Worm (Caenorhabditis elegans): Measurements from ENCODE around the gene K10B2.4.

Gene K10B2.4

ce11 chrII:6331222-6331830, 29.4 kb downstream of the K10B2.4 start, which contains the start of gene set-4 (continued):
- TF ChIP-seq F23B12.7 (tag; optimal IDR thresholded peaks at IDR 0.05; ENCODE audit: insufficient read depth): peak; percentile 85
- TF ChIP-seq madf-6 (GFP tag; IDR thresholded peaks at IDR 0.05): peak; percentile 79
- 0 out of 2 replicates have a peak, but pooled peaks have one; percentile 58 for TF ChIP-seq madf-3 (GFP tag; IDR thresholded peaks at IDR 0.05)
- no peak for TF ChIP-seq Y95B8A.8 (GFP tag; IDR thresholded peaks at IDR 0.05)
- no peak for TF ChIP-seq Y53F4B.3 (GFP tag; IDR thresholded peaks at IDR 0.05)
- TF ChIP-seq F57C9.4 (tag; optimal IDR thresholded peaks at IDR 0.05): no peak
- TF ChIP-seq ztf-26 (tag; optimal IDR thresholded peaks at IDR 0.05): peak; percentile 85
- TF ChIP-seq bed-1 (GFP tag; IDR thresholded peaks at IDR 0.05): no peak
- no peak for TF ChIP-seq T07F8.4 (tag; optimal IDR thresholded peaks at IDR 0.05)
- peak; percentile 87 for TF ChIP-seq K12H6.12 (tag; optimal IDR thresholded peaks at IDR 0.05)
- peak; percentile 42; the same call in 1 of the 2 replicates for TF ChIP-seq C17E4.6 (GFP tag; IDR thresholded peaks at IDR 0.05)
- no peak for TF ChIP-seq ccch-3 (GFP tag; optimal IDR thresholded peaks at IDR 0.05)
- peak; percentile 38 for TF ChIP-seq athp-1 (tag; optimal IDR thresholded peaks at IDR 0.05)
- TF ChIP-seq unc-62 (GFP tag; optimal IDR thresholded peaks at IDR 0.05): no peak
- no peak for TF ChIP-seq F10E7.11 (tag; optimal IDR thresholded peaks at IDR 0.05)
- TF ChIP-seq zfh-2 (GFP tag; conservative IDR thresholded peaks at IDR 0.05): peak; percentile 96
- no peak for TF ChIP-seq snpc-1.1 (tag; optimal IDR thresholded peaks at IDR 0.05; ENCODE audit: insufficient read depth)
- TF ChIP-seq hsf-1 (GFP tag; IDR thresholded peaks at IDR 0.05): no peak
- TF ChIP-seq F33H1.4 (GFP tag; IDR thresholded peaks at IDR 0.05): peak; percentile 78
- no peak for TF ChIP-seq sea-2 (GFP tag; IDR thresholded peaks at IDR 0.05)
- TF ChIP-seq B0035.1 (tag; optimal IDR thresholded peaks at IDR 0.05): no peak
- TF ChIP-seq gei-17 (GFP tag; optimal IDR thresholded peaks at IDR 0.05): peak; percentile 50
- peak; percentile 95 for TF ChIP-seq attf-5 (GFP tag; optimal IDR thresholded peaks at IDR 0.05)
- TF ChIP-seq atf-7 (tag; optimal IDR thresholded peaks at IDR 0.05): peak; percentile 77
- TF ChIP-seq lir-1 (GFP tag; conservative IDR thresholded peaks at IDR 0.05): peak; percentile 60; the same call in 1 of the 2 replicates
- TF ChIP-seq B0019.2 (GFP tag; conservative IDR thresholded peaks at IDR 0.05): no peak; the same call in 1 of the 2 replicates
- peak; percentile 56 for TF ChIP-seq somi-1 (GFP tag; optimal IDR thresholded peaks at IDR 0.05)
- no peak for TF ChIP-seq sptf-2 (GFP tag; optimal IDR thresholded peaks at IDR 0.05)
- no peak for TF ChIP-seq nfya-1 (tag; optimal IDR thresholded peaks at IDR 0.05; ENCODE audit: borderline replicate concordance, insufficient read depth)
- no peak for TF ChIP-seq die-1 (tag; optimal IDR thresholded peaks at IDR 0.05)
- 0 out of 2 replicates have a peak, but pooled peaks have one; percentile 24 for TF ChIP-seq cebp-1 (GFP tag; IDR thresholded peaks at IDR 0.05)
- peak; percentile 88 for TF ChIP-seq cebp-1 (tag; optimal IDR thresholded peaks at IDR 0.05)
- TF ChIP-seq ekl-4 (GFP tag; IDR thresholded peaks at IDR 0.05): peak; percentile 84
- no peak for TF ChIP-seq F57A8.1 (GFP tag; optimal IDR thresholded peaks at IDR 0.05)
- peak; percentile 97 for TF ChIP-seq ztf-18 (tag; optimal IDR thresholded peaks at IDR 0.05)
- TF ChIP-seq Y67H2A.10 (GFP tag; conservative IDR thresholded peaks at IDR 0.05): no peak; the same call in 1 of the 2 replicates
- TF ChIP-seq C06A6.2 (GFP tag; conservative IDR thresholded peaks at IDR 0.05): peak; percentile 76; the same call in 1 of the 2 replicates
- peak; percentile 93 for TF ChIP-seq dox-1 (GFP tag; IDR thresholded peaks at IDR 0.05)
- TF ChIP-seq madf-8 (GFP tag; conservative IDR thresholded peaks at IDR 0.05): peak; percentile 30; the same call in 1 of the 2 replicates
- no peak for TF ChIP-seq cebp-2 (GFP tag; IDR thresholded peaks at IDR 0.05)
- TF ChIP-seq let-607 (tag; optimal IDR thresholded peaks at IDR 0.05): peak; percentile 53 to 72
- peak; percentile 73 for TF ChIP-seq repo-1 (tag; optimal IDR thresholded peaks at IDR 0.05)
- TF ChIP-seq hmg-20 (GFP tag; IDR thresholded peaks at IDR 0.05): peak; percentile 79
- TF ChIP-seq egl-44 (GFP tag; IDR thresholded peaks at IDR 0.05): no peak
- TF ChIP-seq lag-1 (GFP tag; IDR thresholded peaks at IDR 0.05): no peak
- no peak for TF ChIP-seq ztf-3 (GFP tag; optimal IDR thresholded peaks at IDR 0.05)
- peak; percentile 78 for TF ChIP-seq lsl-1 (GFP tag; optimal IDR thresholded peaks at IDR 0.05)
